Worm (Caenorhabditis elegans) whole organism, L1 larva: ENCODE results near the gene R10H1.1.

Experiments
- C04F5.9 ChIP-seq: sonication (generic microtip); optimal IDR thresholded peaks from 2 replicates; lab custom pipeline; 2016; ENCODE audit warnings: missing genetic modification characterization, missing compliant biosample characterization
- C34B4.2 ChIP-seq: sonication (generic microtip); optimal IDR thresholded peaks from 2 replicates; lab custom pipeline; 2017; ENCODE audit warnings: mild to moderate bottlenecking, missing genetic modification characterization, missing compliant biosample characterization
- F16B12.6 ChIP-seq: fragments of 150-350 bp; optimal IDR thresholded peaks from 2 replicates; lab custom pipeline; 2014; ENCODE audit warnings: missing biosample characterization, missing genetic modification characterization
- alr-1 ChIP-seq: fragments of 200-800 bp; sonication (Bioruptor generic); optimal IDR thresholded peaks from 2 replicates; lab custom pipeline; 2018; ENCODE audit warnings: borderline replicate concordance, mild to moderate bottlenecking, missing genetic modification characterization, missing compliant biosample characterization
- ceh-8 ChIP-seq: fragments of 200-800 bp; sonication (Bioruptor generic); optimal IDR thresholded peaks from 2 replicates; lab custom pipeline; 2018; ENCODE audit warnings: mild to moderate bottlenecking, missing genetic modification characterization, moderate library complexity, missing compliant biosample characterization
- ceh-82 ChIP-seq, 3 experiments: fragments of 150-350 bp in 1 of 3; sonication (generic microtip) in 2 of 3; optimal IDR thresholded peaks; 2 replicates each; lab custom pipeline; 2014 to 2017; ENCODE audit warnings: missing biosample characterization in 3 of 3, missing genetic modification characterization in 3 of 3
- ceh-90 ChIP-seq: sonication (generic microtip); optimal IDR thresholded peaks from 2 replicates; lab custom pipeline; 2016; ENCODE audit warnings: missing genetic modification characterization, missing compliant biosample characterization
- ces-1 ChIP-seq: fragments of 150-350 bp; optimal IDR thresholded peaks from 2 replicates; lab custom pipeline; 2014; ENCODE audit warnings: missing biosample characterization, missing genetic modification reagents, missing genetic modification characterization
- dsc-1 ChIP-seq: sonication (generic microtip); optimal IDR thresholded peaks from 2 replicates; lab custom pipeline; 2016; ENCODE audit warnings: mild to moderate bottlenecking, missing genetic modification characterization, missing compliant biosample characterization
- efl-1 ChIP-seq, 4 experiments: fragments of 150-350 bp; optimal IDR thresholded peaks in 3 of 4; peaks in 1 of 4; 1 replicate in 1 of 4; 2 replicates in 3 of 4; lab custom pipeline; 2014; ENCODE audit warnings: missing biosample characterization in 2 of 4, missing genetic modification characterization in 2 of 4, missing genetic modification reagents in 2 of 4
- egl-13 ChIP-seq: sonication (generic microtip); optimal IDR thresholded peaks from 2 replicates; lab custom pipeline; 2016; ENCODE audit warnings: missing genotype, missing genetic modification reagents, missing genetic modification characterization, missing compliant biosample characterization
- elt-2 ChIP-seq: sonication (generic microtip); optimal IDR thresholded peaks from 2 replicates; lab custom pipeline; 2016; ENCODE audit warnings: missing genetic modification characterization, mild to moderate bottlenecking, inconsistent platforms, missing compliant biosample characterization, missing genetic modification reagents
- elt-3 ChIP-seq, 6 experiments: fragments of 150-350 bp in 1 of 6; sonication (generic microtip); optimal IDR thresholded peaks; 2 replicates each; lab custom pipeline; 2017 to 2018; ENCODE audit warnings: missing biosample characterization in 6 of 6, missing genetic modification characterization in 6 of 6, inconsistent platforms in 1 of 6
- ets-5 ChIP-seq: fragments of 200-800 bp; sonication (Bioruptor generic); IDR thresholded peaks from 2 replicates; pipeline ENCODE4 v1.3.6; 2022; ENCODE audit warnings: missing genetic modification characterization, missing compliant biosample characterization
- fkh-10 ChIP-seq: sonication (generic microtip); optimal IDR thresholded peaks from 2 replicates; lab custom pipeline; 2017; ENCODE audit warnings: missing biosample characterization, missing genetic modification reagents, missing genetic modification characterization
- fkh-8 ChIP-seq: sonication (generic microtip); optimal IDR thresholded peaks from 2 replicates; lab custom pipeline; 2016; ENCODE audit warnings: mild to moderate bottlenecking, missing genetic modification characterization, missing compliant biosample characterization
- grh-1 ChIP-seq: fragments of 200-800 bp; sonication (Bioruptor generic); IDR thresholded peaks from 2 replicates; pipeline ENCODE4 v1.3.6; 2022; ENCODE audit warnings: missing genetic modification reagents, missing genetic modification characterization, missing compliant biosample characterization
- hlh-4 ChIP-seq: sonication (generic microtip); optimal IDR thresholded peaks from 2 replicates; lab custom pipeline; 2016; ENCODE audit warnings: mild to moderate bottlenecking, missing genetic modification characterization, missing compliant biosample characterization
- irx-1 ChIP-seq: sonication (generic microtip); optimal IDR thresholded peaks from 2 replicates; lab custom pipeline; 2016; ENCODE audit warnings: missing genetic modification characterization, missing compliant biosample characterization
- isw-1 ChIP-seq: fragments of 200-800 bp; sonication (Bioruptor generic); IDR thresholded peaks from 2 replicates; pipeline ENCODE4 v1.3.6; 2022; ENCODE audit warnings: missing genetic modification characterization, missing compliant biosample characterization
- lin-14 ChIP-seq: fragments of 200-800 bp; sonication (Bioruptor generic); optimal IDR thresholded peaks from 2 replicates; lab custom pipeline; 2018; ENCODE audit warnings: mild to moderate bottlenecking, missing genetic modification characterization, moderate library complexity, missing compliant biosample characterization
- lir-3 ChIP-seq: sonication (generic microtip); optimal IDR thresholded peaks from 2 replicates; lab custom pipeline; 2016; ENCODE audit warnings: mild to moderate bottlenecking, missing genetic modification characterization, moderate library complexity, missing compliant biosample characterization; ENCODE audit not compliant: poor library complexity
- lsy-2 ChIP-seq, 2 experiments: fragments of 150-350 bp; optimal IDR thresholded peaks; 2 replicates each; lab custom pipeline; 2014; ENCODE audit warnings: missing biosample characterization in 2 of 2, missing genetic modification characterization in 2 of 2
- mab-9 ChIP-seq: fragments of 200-800 bp; sonication (Bioruptor generic); IDR thresholded peaks from 2 replicates; pipeline ENCODE4 v1.3.6; 2022; ENCODE audit warnings: missing genetic modification reagents, missing genetic modification characterization, missing compliant biosample characterization
- mdl-1 ChIP-seq, 2 experiments: fragments of 150-350 bp; optimal IDR thresholded peaks; 2 replicates each; lab custom pipeline; 2014 to 2017; ENCODE audit warnings: missing biosample characterization in 2 of 2, missing genetic modification characterization in 2 of 2, inconsistent platforms in 1 of 2
- mef-2 ChIP-seq: fragments of 150-350 bp; optimal IDR thresholded peaks from 2 replicates; lab custom pipeline; 2014; ENCODE audit warnings: missing biosample characterization, missing genetic modification characterization
- nhr-11 ChIP-seq: fragments of 150-350 bp; optimal IDR thresholded peaks from 2 replicates; lab custom pipeline; 2014; ENCODE audit warnings: missing biosample characterization, missing genetic modification characterization
- nhr-12 ChIP-seq: sonication (generic microtip); optimal IDR thresholded peaks from 2 replicates; lab custom pipeline; 2017; ENCODE audit warnings: missing biosample characterization, missing genetic modification characterization
- nhr-19 ChIP-seq: fragments of 200-800 bp; sonication (Bioruptor generic); conservative IDR thresholded peaks from 2 replicates; pipeline ENCODE4 v1.3.6; 2022; ENCODE audit warnings: missing genetic modification characterization, missing compliant biosample characterization
- nhr-28 ChIP-seq: fragments of 150-350 bp; optimal IDR thresholded peaks from 2 replicates; lab custom pipeline; 2014; ENCODE audit warnings: missing biosample characterization, missing genetic modification characterization
- nhr-47 ChIP-seq: sonication (generic microtip); optimal IDR thresholded peaks from 2 replicates; lab custom pipeline; 2016; ENCODE audit warnings: mild to moderate bottlenecking, missing genetic modification characterization, moderate library complexity, missing compliant biosample characterization
- nhr-71 ChIP-seq: sonication (generic microtip); optimal IDR thresholded peaks from 2 replicates; lab custom pipeline; 2016; ENCODE audit warnings: mild to moderate bottlenecking, missing genetic modification characterization, moderate library complexity, missing compliant biosample characterization
- nhr-76 ChIP-seq: sonication (generic microtip); optimal IDR thresholded peaks from 2 replicates; lab custom pipeline; 2017; ENCODE audit warnings: missing biosample characterization, missing genetic modification characterization
- nhr-77 ChIP-seq: fragments of 150-350 bp; optimal IDR thresholded peaks from 2 replicates; lab custom pipeline; 2014; ENCODE audit warnings: missing biosample characterization, missing genetic modification characterization
- nhr-84 ChIP-seq: sonication (generic microtip); optimal IDR thresholded peaks from 2 replicates; lab custom pipeline; 2017; ENCODE audit warnings: missing biosample characterization, missing genetic modification characterization
- pax-3 ChIP-seq: fragments of 200-800 bp; sonication (Bioruptor generic); optimal IDR thresholded peaks from 2 replicates; lab custom pipeline; 2018; ENCODE audit warnings: mild to moderate bottlenecking, missing genetic modification characterization, moderate library complexity, missing compliant biosample characterization
- pqm-1 ChIP-seq: sonication (generic microtip); optimal IDR thresholded peaks from 3 replicates; lab custom pipeline; 2017; ENCODE audit warnings: missing biosample characterization, missing genetic modification characterization
- skn-1 ChIP-seq: fragments of 150-350 bp; optimal IDR thresholded peaks from 2 replicates; lab custom pipeline; 2014; ENCODE audit warnings: missing biosample characterization, missing genetic modification characterization
- snu-23 ChIP-seq: sonication (generic microtip); optimal IDR thresholded peaks from 2 replicates; lab custom pipeline; 2016; ENCODE audit warnings: missing genetic modification characterization, missing compliant biosample characterization
- sptf-1 ChIP-seq: fragments of 150-350 bp; optimal IDR thresholded peaks from 2 replicates; lab custom pipeline; 2014; ENCODE audit warnings: missing biosample characterization, missing genetic modification characterization
- swsn-7 ChIP-seq: sonication (generic microtip); optimal IDR thresholded peaks from 2 replicates; lab custom pipeline; 2016; ENCODE audit warnings: missing genetic modification characterization, missing compliant biosample characterization
- unc-30 ChIP-seq: sonication (generic microtip); optimal IDR thresholded peaks from 2 replicates; lab custom pipeline; 2017; ENCODE audit warnings: missing biosample characterization, missing genetic modification characterization
- unc-62 ChIP-seq: fragments of 150-350 bp; optimal IDR thresholded peaks from 2 replicates; lab custom pipeline; 2014; ENCODE audit warnings: missing biosample characterization, missing genetic modification reagents, missing genetic modification characterization
- unc-86 ChIP-seq: sonication (generic microtip); optimal IDR thresholded peaks from 2 replicates; lab custom pipeline; 2016; ENCODE audit warnings: missing genetic modification characterization, missing compliant biosample characterization
- unc-98 ChIP-seq: fragments of 200-800 bp; sonication (Bioruptor generic); IDR thresholded peaks from 2 replicates; pipeline ENCODE4 v1.3.6; 2022; ENCODE audit warnings: missing genetic modification characterization, missing compliant biosample characterization
- vab-15 ChIP-seq: sonication (generic microtip); optimal IDR thresholded peaks from 2 replicates; lab custom pipeline; 2017; ENCODE audit warnings: missing genotype, mild to moderate bottlenecking, missing genetic modification characterization, missing compliant biosample characterization
- xbp-1 ChIP-seq: sonication (generic microtip); optimal IDR thresholded peaks from 2 replicates; lab custom pipeline; 2016; ENCODE audit warnings: missing genetic modification characterization, missing compliant biosample characterization
- ztf-11 ChIP-seq, 2 experiments: sonication (generic microtip); optimal IDR thresholded peaks; 2 replicates each; lab custom pipeline; 2016 to 2017; ENCODE audit warnings: missing genetic modification characterization in 2 of 2, missing biosample characterization in 1 of 2, missing compliant biosample characterization in 1 of 2
- ztf-4 ChIP-seq: fragments of 150-350 bp; optimal IDR thresholded peaks from 2 replicates; lab custom pipeline; 2014; ENCODE audit warnings: missing biosample characterization, missing genetic modification characterization

R10H1.1 gene

DNA sequence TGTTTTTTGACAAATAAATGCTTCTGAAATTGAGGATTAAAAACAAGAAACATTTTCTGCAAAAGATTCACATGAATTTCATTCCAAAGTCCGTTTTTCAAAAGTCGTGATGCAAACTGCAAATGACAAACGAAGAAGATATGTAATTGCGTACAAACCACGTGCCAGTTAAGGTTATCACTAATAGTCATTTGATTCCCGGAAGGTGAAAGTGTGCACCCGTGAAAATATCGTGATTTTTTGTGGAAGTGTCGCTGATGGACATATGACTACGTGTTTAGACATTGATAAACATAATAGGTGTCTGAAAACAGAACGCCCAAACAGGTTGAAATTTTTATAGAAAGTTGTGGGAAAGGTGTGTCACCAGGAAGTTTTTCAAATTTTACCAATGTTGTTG is 34.0 kb downstream of the R10H1.1 start (continued):
- no peak for TF ChIP-seq fkh-10 (GFP tag; lab: Kevin White, UChicago)
- no peak for TF ChIP-seq pqm-1
- no peak for TF ChIP-seq nhr-77 (tag; lab: Kevin White, UChicago)
- no peak for TF ChIP-seq snu-23
- TF ChIP-seq nhr-19 (GFP tag; lab: Robert Waterston, UW): peak; percentile 81
- no peak for TF ChIP-seq ces-1 (GFP tag; lab: Kevin White, UChicago)

DNA sequence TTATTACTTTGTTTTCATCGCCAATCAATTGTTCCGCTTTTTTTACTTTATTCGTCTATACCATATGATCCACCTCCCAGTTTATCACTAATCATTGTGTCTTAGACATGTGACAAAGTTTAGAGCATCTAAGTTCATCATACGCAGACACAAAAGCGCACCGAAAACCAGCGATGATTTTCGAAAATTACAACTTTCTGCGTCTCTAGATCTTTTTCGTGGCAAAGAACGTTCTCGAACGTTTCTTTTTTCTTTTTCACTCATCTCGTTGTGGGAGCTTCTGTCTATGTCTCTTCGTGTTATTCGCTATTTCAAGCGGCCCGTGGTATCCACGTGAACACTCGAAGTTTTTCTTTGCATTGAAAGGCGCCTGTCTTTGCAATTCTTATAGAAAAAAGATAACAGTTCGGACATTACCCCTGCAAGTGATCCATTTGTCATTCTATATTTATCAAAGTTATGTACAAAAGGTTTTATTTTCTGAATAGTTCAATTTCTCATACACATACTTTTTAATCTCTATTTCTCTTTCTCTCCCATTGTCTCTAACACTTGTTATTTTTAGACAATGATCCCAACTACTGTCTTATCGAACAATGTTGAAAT is 34.9 kb downstream of the R10H1.1 start, which contains the start of gene ZK1290.5:
ZK1290.5 (plus strand) TSS at position 566 of the 606 bp plus-strand sequence.
- TF ChIP-seq C04F5.9 (tag; lab: Kevin White, UChicago) (no peak), sptf-1 (tag; lab: Kevin White, UChicago) (no peak), elt-2 (tag; lab: Kevin White, UChicago) (peak; percentile 89), egl-13 (tag; lab: Kevin White, UChicago) (no peak), lsy-2 (tag; optimal IDR thresholded peaks at IDR 0.05; lab: Kevin White, UChicago) (peak; percentile 80 to 83), nhr-77 (tag; lab: Kevin White, UChicago) (peak; percentile 91), nhr-76 (no peak), unc-86 (tag; lab: Kevin White, UChicago) (no peak), xbp-1 (tag; lab: Kevin White, UChicago) (peak; percentile 76), fkh-8 (tag; lab: Kevin White, UChicago) (peak; percentile 87), fkh-10 (GFP tag; lab: Kevin White, UChicago) (peak; percentile 9), ceh-82 (tag; optimal IDR thresholded peaks at IDR 0.05; lab: Kevin White, UChicago) (peak in 2 of 3 experiments; percentile 25 to 63), lir-3 (tag; lab: Kevin White, UChicago) (peak; percentile 60), unc-62 (GFP tag; lab: Kevin White, UChicago) (no peak), vab-15 (tag; lab: Kevin White, UChicago) (no peak), swsn-7 (tag; lab: Kevin White, UChicago) (peak; percentile 85), pqm-1 (no peak), skn-1 (tag; lab: Kevin White, UChicago) (peak; percentile 83), isw-1 (GFP tag; lab: Robert Waterston, UW) (peak; percentile 20; the same call in 1 of the 2 replicates), grh-1 (GFP tag; lab: Robert Waterston, UW) (peak; percentile 77), nhr-28 (tag; lab: Kevin White, UChicago) (no peak), mdl-1 (tag; optimal IDR thresholded peaks at IDR 0.05; lab: Kevin White, UChicago) (peak in 1 of 2 experiments; percentile 95), irx-1 (peak; percentile 80), ets-5 (GFP tag; lab: Robert Waterston, UW) (no peak), nhr-47 (tag; lab: Kevin White, UChicago) (peak; percentile 86), F16B12.6 (tag; lab: Kevin White, UChicago) (no peak), C34B4.2 (tag; lab: Kevin White, UChicago) (no peak), elt-3 (tag; optimal IDR thresholded peaks at IDR 0.05; lab: Kevin White, UChicago) (peak in 4 of 6 experiments; percentile 9 to 89 (median 72)), ceh-8 (peak; percentile 7), unc-30 (tag; lab: Kevin White, UChicago) (no peak), alr-1 (tag; lab: Kevin White, UChicago) (no peak), nhr-12 (no peak), nhr-19 (GFP tag; lab: Robert Waterston, UW) (peak; percentile 92), ztf-11 (tag; optimal IDR thresholded peaks at IDR 0.05; lab: Kevin White, UChicago) (no peak), lin-14 (GFP tag; lab: Kevin White, UChicago) (peak; percentile 97), nhr-71 (peak; percentile 98), hlh-4 (tag; lab: Kevin White, UChicago) (no peak), nhr-11 (peak; percentile 39), ztf-4 (peak; percentile 77), nhr-84 (tag; lab: Kevin White, UChicago) (no peak), mab-9 (GFP tag; lab: Robert Waterston, UW) (peak; percentile 15; the same call in 1 of the 2 replicates), pax-3 (tag; lab: Kevin White, UChicago) (peak; percentile 58), dsc-1 (tag; lab: Kevin White, UChicago) (peak; percentile 75), unc-98 (peak; percentile 47; the same call in 1 of the 2 replicates), efl-1 (optimal IDR thresholded peaks at IDR 0.05; lab: Kevin White, UChicago) (peak; percentile 71 to 76), efl-1 (GFP tag; optimal IDR thresholded peaks at IDR 0.05 in 1 of 2; lab: Kevin White, UChicago) (peak; percentile 46 to 94), ceh-90 (tag; lab: Kevin White, UChicago) (no peak), mef-2 (no peak)
